Worm (Caenorhabditis elegans): ENCODE data around the gene nprt-1.

ce11 chrIV:2922196-2922595 is 31.9 kb upstream of the nprt-1 start, which contains the start of gene fbxc-45:
- TF ChIP-seq aly-1 (tag; optimal IDR thresholded peaks at IDR 0.05) (no peak), ama-1 (optimal IDR thresholded peaks at IDR 0.05) (no peak), B0310.2 (tag; optimal IDR thresholded peaks at IDR 0.05) (no peak), flt-1 (GFP tag; IDR thresholded peaks at IDR 0.05) (no peak), hnd-1 (tag; optimal IDR thresholded peaks at IDR 0.05) (no peak), tra-4 (tag; optimal IDR thresholded peaks at IDR 0.05) (no peak), sea-1 (GFP tag; conservative IDR thresholded peaks at IDR 0.05) (no peak), tbx-37 (GFP tag; conservative IDR thresholded peaks at IDR 0.05) (no peak), tbx-11 (GFP tag; IDR thresholded peaks at IDR 0.05) (no peak)
